Worm (Caenorhabditis elegans): ENCODE results near the gene npr-37.

- TF ChIP-seq ztf-25 (GFP tag; IDR thresholded peaks at IDR 0.05) (no peak), sdz-38 (tag; optimal IDR thresholded peaks at IDR 0.05) (no peak), snpc-1.3 (tag; optimal IDR thresholded peaks at IDR 0.05; ENCODE audit: insufficient read depth) (no peak), snpc-4 (GFP tag; optimal IDR thresholded peaks at IDR 0.05) (no peak), snpc-4 (tag; optimal IDR thresholded peaks at IDR 0.05) (no peak), him-1 (tag; optimal IDR thresholded peaks at IDR 0.05) (no peak), ztf-28 (GFP tag; IDR thresholded peaks at IDR 0.05) (no peak), Y79H2A.3 (GFP tag; conservative IDR thresholded peaks at IDR 0.05) (no peak), ztf-18 (tag; optimal IDR thresholded peaks at IDR 0.05) (no peak), bed-1 (GFP tag; IDR thresholded peaks at IDR 0.05) (no peak), B0336.3 (GFP tag; IDR thresholded peaks at IDR 0.05) (no peak), nhr-179 (tag; optimal IDR thresholded peaks at IDR 0.05) (no peak), ztf-6 (GFP tag; IDR thresholded peaks at IDR 0.05) (no peak), dpff-1 (tag; optimal IDR thresholded peaks at IDR 0.05) (no peak), egl-44 (GFP tag; IDR thresholded peaks at IDR 0.05) (no peak)
Observed at ce11 chrIV:422112-422511, 58.9 kb downstream of the npr-37 start.

All from whole organism, young adult.